2 worm cellular contexts compared by ENCODE assay signal in the genomic region with DNA sequence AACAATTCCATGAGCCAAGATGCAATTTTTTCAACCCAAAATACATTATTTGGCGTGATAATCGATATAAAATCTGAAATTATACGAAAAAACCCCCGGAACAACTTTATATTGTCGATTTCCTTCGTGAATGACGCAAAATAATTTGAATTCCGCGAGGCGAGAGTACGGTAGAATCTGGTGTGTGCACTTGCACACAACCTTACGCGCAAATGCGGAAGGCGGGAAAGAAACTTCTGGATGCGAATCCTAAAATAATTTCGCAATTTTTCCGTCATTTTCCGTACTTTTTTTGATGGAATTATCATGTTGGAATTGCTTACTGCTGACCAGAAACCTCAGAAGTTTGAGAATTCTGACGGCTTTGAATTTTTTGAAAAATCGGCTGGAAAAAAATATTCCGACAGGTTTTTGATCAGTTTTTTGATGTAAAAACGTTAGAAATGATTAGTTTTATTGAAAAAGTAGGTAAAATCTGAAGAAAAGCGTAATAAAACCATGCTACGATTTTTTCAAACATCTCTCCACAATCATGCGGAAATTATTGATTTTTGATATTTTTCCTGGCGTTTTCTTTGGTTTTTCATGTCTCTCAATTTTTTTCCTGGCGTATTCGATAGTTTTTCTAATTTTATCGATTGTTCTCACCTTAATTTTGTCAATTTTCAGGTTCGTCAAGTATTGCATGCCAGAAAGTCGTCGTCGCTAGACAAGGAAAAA.
A peak's percentile ranks its signal among the peaks of the same experiment; 100 is the strongest.
TF ChIP-seq lines count a peak whose summit lies in the region.

A gene (plus strand): TSS at position 670 of the 720 bp plus-strand sequence.

TF ChIP-seq in whole organism, mixed stage, embryonic, 35 proteins besides CTCF, POLR2A, EP300 and RAD21:
- TF ChIP-seq tbx-8 (GFP tag; optimal IDR thresholded peaks at IDR 0.05; lab: Kevin White, UChicago), result no peak
- TF ChIP-seq M03D4.4 (tag; optimal IDR thresholded peaks at IDR 0.05; lab: Kevin White, UChicago), result no peak
- TF ChIP-seq lsy-2 (tag; optimal IDR thresholded peaks at IDR 0.05; lab: Kevin White, UChicago), result peak; percentile 13

TF ChIP-seq in whole organism, young adult, 124 proteins besides CTCF, POLR2A, EP300 and RAD21:
- TF ChIP-seq pbrm-1 (GFP tag; IDR thresholded peaks at IDR 0.05; lab: Robert Waterston, UW) (0 out of 2 replicates have a peak, but pooled peaks have one; percentile 13), hsf-1 (GFP tag; IDR thresholded peaks at IDR 0.05; lab: Robert Waterston, UW) (peak; percentile 92), madf-6 (GFP tag; IDR thresholded peaks at IDR 0.05; lab: Robert Waterston, UW) (peak; percentile 57), cebp-1 (GFP tag; IDR thresholded peaks at IDR 0.05; lab: Robert Waterston, UW) (no peak), cebp-1 (tag; optimal IDR thresholded peaks at IDR 0.05; lab: Kevin White, UChicago) (peak; percentile 6), F23B12.7 (tag; optimal IDR thresholded peaks at IDR 0.05; lab: Kevin White, UChicago; ENCODE audit: insufficient read depth) (no peak), madf-10 (tag; optimal IDR thresholded peaks at IDR 0.05; lab: Kevin White, UChicago) (no peak), F49E8.2 (tag; optimal IDR thresholded peaks at IDR 0.05; lab: Kevin White, UChicago; ENCODE audit: insufficient read depth) (peak; percentile 60), madf-8 (GFP tag; conservative IDR thresholded peaks at IDR 0.05; lab: Robert Waterston, UW) (peak; percentile 39; the same call in 1 of the 2 replicates), atf-7 (tag; optimal IDR thresholded peaks at IDR 0.05; lab: Kevin White, UChicago) (no peak), Y53G8AR.9 (GFP tag; conservative IDR thresholded peaks at IDR 0.05; lab: Robert Waterston, UW) (no peak), lin-54 (GFP tag; optimal IDR thresholded peaks at IDR 0.05; lab: Kevin White, UChicago) (peak; percentile 15), rec-8 (tag; optimal IDR thresholded peaks at IDR 0.05; lab: Kevin White, UChicago) (no peak), F33H1.4 (GFP tag; IDR thresholded peaks at IDR 0.05; lab: Robert Waterston, UW) (0 out of 2 replicates have a peak, but pooled peaks have one; percentile 24), efl-1 (GFP tag; optimal IDR thresholded peaks at IDR 0.05; lab: Kevin White, UChicago) (peak; percentile 73), attf-3 (GFP tag; conservative IDR thresholded peaks at IDR 0.05; lab: Robert Waterston, UW) (no peak), fkh-3 (tag; optimal IDR thresholded peaks at IDR 0.05; lab: Kevin White, UChicago) (no peak), dpl-1 (GFP tag; optimal IDR thresholded peaks at IDR 0.05; lab: Kevin White, UChicago) (peak; percentile 8), snpc-1.1 (tag; optimal IDR thresholded peaks at IDR 0.05; lab: Kevin White, UChicago; ENCODE audit: insufficient read depth) (peak; percentile 4), lsl-1 (GFP tag; optimal IDR thresholded peaks at IDR 0.05; lab: Kevin White, UChicago) (peak; percentile 85), bed-2 (GFP tag; IDR thresholded peaks at IDR 0.05; lab: Robert Waterston, UW) (no peak)
